Worm (Caenorhabditis elegans): ENCODE data around the gene nep-9.

- TF ChIP-seq elt-3 (tag; optimal IDR thresholded peaks at IDR 0.05) (no peak), nhr-77 (tag; optimal IDR thresholded peaks at IDR 0.05) (no peak), nhr-11 (tag; optimal IDR thresholded peaks at IDR 0.05) (no peak), ceh-28 (tag; optimal IDR thresholded peaks at IDR 0.05) (no peak), fos-1 (tag; optimal IDR thresholded peaks at IDR 0.05) (no peak), unc-62 (GFP tag; optimal IDR thresholded peaks at IDR 0.05) (no peak), ama-1 (optimal IDR thresholded peaks at IDR 0.05) (no peak), egl-27 (tag; optimal IDR thresholded peaks at IDR 0.05) (no peak), daf-12 (tag; optimal IDR thresholded peaks at IDR 0.05) (no peak), pqm-1 (tag; optimal IDR thresholded peaks at IDR 0.05) (no peak), skn-1 (tag; optimal IDR thresholded peaks at IDR 0.05) (no peak), ceh-82 (tag; optimal IDR thresholded peaks at IDR 0.05) (no peak), nhr-237 (tag; optimal IDR thresholded peaks at IDR 0.05) (no peak)
Observed at ce11 chrII:3346328-3346780, 52.8 kb downstream of the nep-9 start, which contains the start of gene bath-30.

All from whole organism, L3 larva.